Worm (Caenorhabditis elegans) whole organism, young adult: ENCODE results near the gene nstp-2.
"Not testable (repeated sequence)": the region's sequence is repeated elsewhere in the genome, so short reads cannot be mapped to it uniquely, and the experiment has no call there.

Source experiments
- F37B4.10 ChIP-seq: fragments of 200-800 bp; sonication (Bioruptor generic); IDR thresholded peaks from 2 replicates; pipeline ENCODE4 v1.3.6; 2022; ENCODE audit warnings: missing genetic modification characterization, missing compliant biosample characterization
- F49E8.2 ChIP-seq: sonication (generic microtip); optimal IDR thresholded peaks from 3 replicates; lab custom pipeline; 2017; ENCODE audit warnings: missing genetic modification characterization, mild to moderate bottlenecking, missing compliant biosample characterization, antibody characterized with exemption, moderate library complexity; ENCODE audit not compliant: insufficient read depth
- Y53F4B.3 ChIP-seq: fragments of 200-800 bp; sonication (Bioruptor generic); IDR thresholded peaks from 2 replicates; pipeline ENCODE4 v1.3.6; 2022; ENCODE audit warnings: missing genetic modification reagents, missing genetic modification characterization, missing compliant biosample characterization
- akir-1 ChIP-seq: fragments of 200-800 bp; sonication (Bioruptor generic); optimal IDR thresholded peaks from 2 replicates; lab custom pipeline; 2018; ENCODE audit warnings: mild to moderate bottlenecking, missing genetic modification characterization, moderate library complexity, missing compliant biosample characterization
- ama-1 ChIP-seq, 3 experiments: fragments of 150-350 bp in 1 of 3; sonication (generic microtip) in 2 of 3; optimal IDR thresholded peaks; 2 replicates each; lab custom pipeline; 2014 to 2018; ENCODE audit warnings: missing biosample characterization in 2 of 3, missing genetic modification characterization in 2 of 3, missing genetic modification reagents in 2 of 3
- athp-1 ChIP-seq: sonication (generic microtip); optimal IDR thresholded peaks from 2 replicates; lab custom pipeline; 2017; ENCODE audit warnings: mild to moderate bottlenecking, missing genetic modification characterization, missing compliant biosample characterization
- attf-5 ChIP-seq: fragments of 200-800 bp; sonication (Bioruptor generic); optimal IDR thresholded peaks from 2 replicates; lab custom pipeline; 2018; ENCODE audit warnings: mild to moderate bottlenecking, missing genetic modification characterization, missing compliant biosample characterization
- bed-2 ChIP-seq: fragments of 200-800 bp; sonication (Bioruptor generic); IDR thresholded peaks from 2 replicates; pipeline ENCODE4 v1.3.6; 2022; ENCODE audit warnings: missing genetic modification reagents, missing genetic modification characterization, missing compliant biosample characterization
- cebp-1 ChIP-seq, 2 experiments: fragments of 200-800 bp in 1 of 2; sonication (Bioruptor generic) in 1 of 2; sonication (generic microtip) in 1 of 2; IDR thresholded peaks in 1 of 2; optimal IDR thresholded peaks in 1 of 2; 2 replicates each; pipeline versions ENCODE4 v1.3.6 to Lab custom; 2017 to 2022; ENCODE audit warnings: missing compliant biosample characterization in 2 of 2, missing genetic modification characterization in 2 of 2, mild to moderate bottlenecking in 1 of 2, missing genetic modification reagents in 1 of 2, moderate library complexity in 1 of 2
- ceh-58 ChIP-seq: fragments of 200-800 bp; sonication (Bioruptor generic); IDR thresholded peaks from 2 replicates; pipeline ENCODE4 v1.3.6; 2022; ENCODE audit warnings: missing genetic modification characterization, missing compliant biosample characterization
- dox-1 ChIP-seq: fragments of 200-800 bp; sonication (Bioruptor generic); IDR thresholded peaks from 2 replicates; pipeline ENCODE4 v1.3.6; 2022; ENCODE audit warnings: missing genetic modification reagents, missing genetic modification characterization, missing compliant biosample characterization
- dpff-1 ChIP-seq: sonication (generic microtip); optimal IDR thresholded peaks from 2 replicates; lab custom pipeline; 2017; ENCODE audit warnings: mild to moderate bottlenecking, missing genetic modification characterization, missing compliant biosample characterization
- dpl-1 ChIP-seq: fragments of 150-350 bp; optimal IDR thresholded peaks from 2 replicates; lab custom pipeline; 2014; ENCODE audit warnings: missing biosample characterization, missing genetic modification reagents, missing genetic modification characterization
- ets-4 ChIP-seq: fragments of 200-800 bp; sonication (Bioruptor generic); optimal IDR thresholded peaks from 2 replicates; lab custom pipeline; 2018; ENCODE audit warnings: mild to moderate bottlenecking, missing genetic modification characterization, missing compliant biosample characterization
- hlh-26 ChIP-seq: fragments of 200-800 bp; sonication (Bioruptor generic); conservative IDR thresholded peaks from 2 replicates; pipeline ENCODE4 v1.3.6; 2022; ENCODE audit warnings: missing genetic modification reagents, missing genetic modification characterization, missing compliant biosample characterization
- hmg-1.2 ChIP-seq: fragments of 200-800 bp; sonication (Bioruptor generic); IDR thresholded peaks from 2 replicates; pipeline ENCODE4 v1.3.6; 2022; ENCODE audit warnings: missing genetic modification reagents, missing genetic modification characterization, missing compliant biosample characterization
- let-607 ChIP-seq, 2 experiments: fragments of 200-800 bp in 1 of 2; sonication (Bioruptor generic) in 1 of 2; sonication (generic microtip) in 1 of 2; optimal IDR thresholded peaks; 2 replicates each; lab custom pipeline; 2016 to 2018; ENCODE audit warnings: mild to moderate bottlenecking in 2 of 2, missing compliant biosample characterization in 2 of 2, missing genetic modification characterization in 2 of 2, moderate library complexity in 2 of 2, missing genotype in 1 of 2
- lin-54 ChIP-seq: fragments of 200-800 bp; sonication (Bioruptor generic); optimal IDR thresholded peaks from 2 replicates; lab custom pipeline; 2018; ENCODE audit warnings: mild to moderate bottlenecking, missing genetic modification characterization, missing compliant biosample characterization
- lir-1 ChIP-seq: fragments of 200-800 bp; sonication (Bioruptor generic); conservative IDR thresholded peaks from 2 replicates; pipeline ENCODE4 v1.3.6; 2022; ENCODE audit warnings: missing genetic modification reagents, missing genetic modification characterization, missing compliant biosample characterization
- nhr-80 ChIP-seq: sonication (generic microtip); optimal IDR thresholded peaks from 2 replicates; lab custom pipeline; 2016; ENCODE audit warnings: missing genetic modification characterization, missing compliant biosample characterization
- pha-4 ChIP-seq: fragments of 150-350 bp; sonication (generic microtip); optimal IDR thresholded peaks from 2 replicates; lab custom pipeline; 2014; ENCODE audit warnings: missing biosample characterization, missing genetic modification reagents, missing genetic modification characterization
- rcor-1 ChIP-seq: fragments of 200-800 bp; sonication (Bioruptor generic); IDR thresholded peaks from 2 replicates; pipeline ENCODE4 v1.3.6; 2022; ENCODE audit warnings: missing genetic modification reagents, missing genetic modification characterization, missing compliant biosample characterization
- snpc-1.1 ChIP-seq: sonication (generic microtip); optimal IDR thresholded peaks from 2 replicates; lab custom pipeline; 2017; ENCODE audit warnings: missing genetic modification characterization, mild to moderate bottlenecking, missing compliant biosample characterization, antibody characterized with exemption, moderate library complexity, missing genotype, missing genetic modification reagents; ENCODE audit not compliant: insufficient read depth
- sptf-2 ChIP-seq: fragments of 200-800 bp; sonication (Bioruptor generic); optimal IDR thresholded peaks from 2 replicates; lab custom pipeline; 2018; ENCODE audit warnings: mild to moderate bottlenecking, missing genetic modification characterization, missing compliant biosample characterization
- tbp1 ChIP-seq: fragments of 200-800 bp; sonication (Bioruptor generic); optimal IDR thresholded peaks from 2 replicates; lab custom pipeline; 2018; ENCODE audit warnings: mild to moderate bottlenecking, missing genetic modification characterization, missing compliant biosample characterization
- unc-62 ChIP-seq: fragments of 150-350 bp; optimal IDR thresholded peaks from 2 replicates; lab custom pipeline; 2014; ENCODE audit warnings: missing biosample characterization, missing genetic modification reagents, missing genetic modification characterization
- ztf-18 ChIP-seq: sonication (generic microtip); optimal IDR thresholded peaks from 2 replicates; lab custom pipeline; 2016; ENCODE audit warnings: missing genotype, mild to moderate bottlenecking, missing genetic modification characterization, missing compliant biosample characterization
- ztf-22 ChIP-seq: fragments of 200-800 bp; sonication (Bioruptor generic); optimal IDR thresholded peaks from 2 replicates; lab custom pipeline; 2018; ENCODE audit warnings: mild to moderate bottlenecking, missing genetic modification characterization, moderate library complexity, missing compliant biosample characterization
- ztf-26 ChIP-seq: sonication (generic microtip); optimal IDR thresholded peaks from 2 replicates; lab custom pipeline; 2017; ENCODE audit warnings: missing genetic modification characterization, missing compliant biosample characterization
- ztf-3 ChIP-seq: fragments of 200-800 bp; sonication (Bioruptor generic); optimal IDR thresholded peaks from 2 replicates; lab custom pipeline; 2018; ENCODE audit warnings: mild to moderate bottlenecking, missing genetic modification characterization, missing compliant biosample characterization

nstp-2 gene

ce11 chrIV:6602376-6602775 is 3.6 kb downstream of the nstp-2 start, which contains the start of gene F15B10.3 (continued):
- no peak for TF ChIP-seq ztf-3 (GFP tag; lab: Kevin White, UChicago)

- TF ChIP-seq snpc-1.1 (tag; lab: Kevin White, UChicago) (no peak), dox-1 (no peak), attf-5 (GFP tag; lab: Kevin White, UChicago) (peak; percentile 46), nhr-80 (peak; percentile 31), cebp-1 (GFP tag; IDR thresholded peaks at IDR 0.05; lab: Robert Waterston, UW) (peak; percentile 84), cebp-1 (tag; optimal IDR thresholded peaks at IDR 0.05; lab: Kevin White, UChicago) (peak; percentile 90)
Observed at ce11 chrIV:6601213-6601724, 4.7 kb downstream of the nstp-2 start, which contains the start of gene sup-36. Gene sup-36, plus strand, starts transcription at chrIV:6601674.

ce11 chrIV:6599447-6599846 is 6.5 kb downstream of the nstp-2 start, which contains the start of gene F38A5.8:
Gene F38A5.8, plus strand, starts transcription at chrIV:6599747.
- TF ChIP-seq hlh-26 (no peak), ama-1 (optimal IDR thresholded peaks at IDR 0.05; lab: Kevin White, UChicago) (no peak), ama-1 (GFP tag; optimal IDR thresholded peaks at IDR 0.05; lab: Kevin White, UChicago) (no peak), bed-2 (no peak), ztf-18 (tag; lab: Kevin White, UChicago) (no peak), ceh-58 (GFP tag; lab: Robert Waterston, UW) (no peak), akir-1 (GFP tag; lab: Kevin White, UChicago) (no peak), sptf-2 (GFP tag; lab: Kevin White, UChicago) (no peak), ztf-26 (tag; lab: Kevin White, UChicago) (no peak), F37B4.10 (GFP tag; lab: Robert Waterston, UW) (no peak)

ce11 chrIV:6598740-6599139 is 7.2 kb downstream of the nstp-2 start, which contains the start of gene nspb-5:
Gene nspb-5, plus strand, starts transcription at chrIV:6599040.
- not testable (repeated sequence) for TF ChIP-seq dpl-1 (GFP tag; lab: Kevin White, UChicago); F49E8.2 (tag; lab: Kevin White, UChicago); ama-1 (optimal IDR thresholded peaks at IDR 0.05; lab: Kevin White, UChicago); ama-1 (GFP tag; optimal IDR thresholded peaks at IDR 0.05; lab: Kevin White, UChicago)

ce11 chrIV:6597918-6598317 is 8.1 kb downstream of the nstp-2 start, which contains the start of gene nspb-4:
Gene nspb-4, plus strand, starts transcription at chrIV:6598218.
- not testable (repeated sequence) for TF ChIP-seq rcor-1 (GFP tag; lab: Robert Waterston, UW); pha-4 (tag; lab: Kevin White, UChicago); athp-1 (tag; lab: Kevin White, UChicago)
- TF ChIP-seq, all 124 proteins: peak for 0; not testable (repeated sequence) for 124

ce11 chrIV:6597298-6597697 is 8.7 kb downstream of the nstp-2 start, which contains the start of gene F38A5.6:
Gene F38A5.6, minus strand, starts transcription at chrIV:6597398.
- TF ChIP-seq lin-54 (no peak), let-607 (tag; optimal IDR thresholded peaks at IDR 0.05; lab: Kevin White, UChicago) (no peak), ztf-22 (GFP tag; lab: Kevin White, UChicago) (no peak), hmg-1.2 (no peak), tbp1 (GFP tag; lab: Kevin White, UChicago) (no peak), athp-1 (tag; lab: Kevin White, UChicago) (no peak), lir-1 (GFP tag; lab: Robert Waterston, UW) (no peak), dpff-1 (tag; lab: Kevin White, UChicago) (no peak), ets-4 (GFP tag; lab: Kevin White, UChicago) (no peak), unc-62 (no peak), Y53F4B.3 (GFP tag; lab: Robert Waterston, UW) (no peak)
